Fruit fly (Drosophila melanogaster) whole organism, embryonic: ENCODE results near the gene CG31898.

Experiments
- Asciz ChIP-seq: fragments of 200-800 bp; sonication (Bioruptor generic); optimal IDR thresholded peaks from 2 replicates; lab custom pipeline; 2017; ENCODE audit warnings: missing biosample characterization, mild to moderate bottlenecking, missing genetic modification characterization, missing genetic modification reagents
- Atf-2 ChIP-seq: fragments of 200-800 bp; sonication (Bioruptor generic); optimal IDR thresholded peaks from 2 replicates; lab custom pipeline; 2016; ENCODE audit warnings: missing biosample characterization, missing genetic modification characterization
- BEAF-32 ChIP-seq: fragments of 200-800 bp; sonication (Bioruptor generic); optimal IDR thresholded peaks from 3 replicates; lab custom pipeline; 2017; ENCODE audit warnings: missing biosample characterization, missing genetic modification characterization, mild to moderate bottlenecking, moderate library complexity, missing genetic modification reagents
- Bdp1 ChIP-seq: fragments of 200-800 bp; sonication (Bioruptor generic); optimal IDR thresholded peaks from 3 replicates; lab custom pipeline; 2016; ENCODE audit warnings: missing biosample characterization, missing genetic modification characterization
- Bteb2 ChIP-seq: fragments of 200-800 bp; sonication (Bioruptor generic); optimal IDR thresholded peaks from 2 replicates; lab custom pipeline; 2016; ENCODE audit warnings: missing biosample characterization, missing genetic modification characterization
- CG10543 ChIP-seq: fragments of 200-800 bp; sonication (Bioruptor generic); optimal IDR thresholded peaks from 3 replicates; lab custom pipeline; 2017; ENCODE audit warnings: missing biosample characterization, mild to moderate bottlenecking, missing genetic modification characterization, moderate library complexity
- CG13296 ChIP-seq: fragments of 200-800 bp; sonication (Bioruptor generic); optimal IDR thresholded peaks from 3 replicates; lab custom pipeline; 2018; ENCODE audit warnings: missing biosample characterization, mild to moderate bottlenecking, missing genetic modification characterization
- CG13775 ChIP-seq: fragments of 200-800 bp; sonication (Bioruptor generic); optimal IDR thresholded peaks from 3 replicates; lab custom pipeline; 2017; ENCODE audit warnings: missing biosample characterization, mild to moderate bottlenecking, missing genetic modification characterization
- CG13894 ChIP-seq: fragments of 200-800 bp; sonication (Bioruptor generic); optimal IDR thresholded peaks from 3 replicates; lab custom pipeline; 2018; ENCODE audit warnings: missing biosample characterization, mild to moderate bottlenecking, missing genetic modification characterization, moderate library complexity
- CG14441 ChIP-seq: fragments of 200-800 bp; sonication (Bioruptor generic); IDR thresholded peaks from 2 replicates; pipeline ENCODE4 v1.3.6; 2022; ENCODE audit warnings: missing biosample characterization, missing genetic modification characterization
- CG14710 ChIP-seq: fragments of 200-800 bp; sonication (Bioruptor generic); optimal IDR thresholded peaks from 3 replicates; lab custom pipeline; 2019; ENCODE audit warnings: missing biosample characterization, mild to moderate bottlenecking, missing genetic modification characterization, moderate library complexity
- CG17385 ChIP-seq: fragments of 200-800 bp; sonication (Bioruptor generic); optimal IDR thresholded peaks from 3 replicates; lab custom pipeline; 2018; ENCODE audit warnings: missing biosample characterization, mild to moderate bottlenecking, missing genetic modification characterization
- CG18764 ChIP-seq: fragments of 200-800 bp; sonication (Bioruptor generic); optimal IDR thresholded peaks from 3 replicates; lab custom pipeline; 2016; ENCODE audit warnings: missing biosample characterization, missing genetic modification characterization
- CG4424 ChIP-seq: fragments of 200-800 bp; sonication (Bioruptor generic); optimal IDR thresholded peaks from 3 replicates; lab custom pipeline; 2016; ENCODE audit warnings: missing biosample characterization, missing genetic modification characterization
- CG6689 ChIP-seq: fragments of 200-800 bp; sonication (Bioruptor generic); IDR thresholded peaks from 2 replicates; pipeline ENCODE4 v1.3.6; 2022; ENCODE audit warnings: missing biosample characterization, missing genetic modification characterization
- CG7357 ChIP-seq: fragments of 200-800 bp; sonication (Bioruptor generic); IDR thresholded peaks from 3 replicates; pipeline ENCODE4 v1.3.6; 2022; ENCODE audit warnings: missing biosample characterization, missing genetic modification characterization
- CG8290 ChIP-seq, 3 experiments: fragments of 200-800 bp; sonication (Bioruptor generic); optimal IDR thresholded peaks; 2 replicates each; lab custom pipeline; 2016 to 2019; ENCODE audit warnings: missing biosample characterization in 3 of 3, missing genetic modification characterization in 3 of 3, mild to moderate bottlenecking in 2 of 3, moderate library complexity in 1 of 3
- CG8924 ChIP-seq: fragments of 200-800 bp; optimal IDR thresholded peaks from 3 replicates; lab custom pipeline; 2019; ENCODE audit warnings: missing biosample characterization, mild to moderate bottlenecking, missing genetic modification characterization, moderate library complexity
- CG9215 ChIP-seq: fragments of 200-800 bp; sonication (Bioruptor generic); IDR thresholded peaks from 2 replicates; pipeline ENCODE4 v1.3.6; 2022; ENCODE audit warnings: missing biosample characterization, missing genetic modification characterization
- CTCF ChIP-seq: fragments of 200-800 bp; sonication (Bioruptor generic); optimal IDR thresholded peaks from 2 replicates; lab custom pipeline; 2017; ENCODE audit warnings: missing biosample characterization, mild to moderate bottlenecking, missing genetic modification characterization, moderate library complexity
- CoRest ChIP-seq: fragments of 200-800 bp; sonication (Bioruptor generic); optimal IDR thresholded peaks from 3 replicates; lab custom pipeline; 2018; ENCODE audit warnings: missing biosample characterization, mild to moderate bottlenecking, missing genetic modification characterization, moderate library complexity
- CrebB ChIP-seq: fragments of 200-800 bp; sonication (Bioruptor generic); optimal IDR thresholded peaks from 3 replicates; lab custom pipeline; 2018; ENCODE audit warnings: missing biosample characterization, mild to moderate bottlenecking, missing genetic modification characterization
- Dbx ChIP-seq: fragments of 200-800 bp; sonication (Bioruptor generic); IDR thresholded peaks from 3 replicates; pipeline ENCODE4 v1.3.6; 2022; ENCODE audit warnings: missing biosample characterization, missing genetic modification characterization
- Deaf1 ChIP-seq: fragments of 200-800 bp; optimal IDR thresholded peaks from 3 replicates; lab custom pipeline; 2019; ENCODE audit warnings: missing biosample characterization, mild to moderate bottlenecking, missing genetic modification characterization, moderate library complexity
- Drgx ChIP-seq: fragments of 200-800 bp; sonication (Bioruptor generic); IDR thresholded peaks from 2 replicates; pipeline ENCODE4 v1.3.6; 2022; ENCODE audit warnings: missing biosample characterization, missing genetic modification characterization
- Fer2 ChIP-seq: fragments of 200-800 bp; sonication (Bioruptor generic); optimal IDR thresholded peaks from 2 replicates; lab custom pipeline; 2018; ENCODE audit warnings: missing biosample characterization, mild to moderate bottlenecking, missing genetic modification characterization, moderate library complexity
- Mes4 ChIP-seq: fragments of 200-800 bp; sonication (Bioruptor generic); optimal IDR thresholded peaks from 2 replicates; lab custom pipeline; 2016; ENCODE audit warnings: missing biosample characterization, missing genetic modification characterization
- Scr ChIP-seq: fragments of 200-800 bp; sonication (Bioruptor generic); IDR thresholded peaks from 2 replicates; pipeline ENCODE4 v1.3.6; 2022; ENCODE audit warnings: missing biosample characterization, missing genetic modification characterization; ENCODE audit not compliant: partially characterized antibody
- Xbp1 ChIP-seq: fragments of 200-800 bp; sonication (Bioruptor generic); optimal IDR thresholded peaks from 3 replicates; lab custom pipeline; 2016; ENCODE audit warnings: missing biosample characterization, mild to moderate bottlenecking, missing genetic modification characterization
- bcd ChIP-seq: fragments of 200-800 bp; sonication (Bioruptor generic); optimal IDR thresholded peaks from 2 replicates; lab custom pipeline; 2017; ENCODE audit warnings: missing biosample characterization, mild to moderate bottlenecking, missing genetic modification characterization
- cad ChIP-seq: fragments of >200 bp; optimal IDR thresholded peaks from 2 replicates; lab custom pipeline; 2017; ENCODE audit warnings: missing biosample characterization, missing genetic modification characterization
- chn ChIP-seq: fragments of 200-800 bp; sonication (Bioruptor generic); optimal IDR thresholded peaks from 2 replicates; lab custom pipeline; 2016; ENCODE audit warnings: missing biosample characterization, missing genetic modification characterization
- ci ChIP-seq: fragments of 200-800 bp; sonication (Bioruptor generic); IDR thresholded peaks from 3 replicates; pipeline ENCODE4 v1.3.6; 2022; ENCODE audit warnings: missing biosample characterization, missing genetic modification characterization
- danr ChIP-seq: fragments of 200-800 bp; sonication (Bioruptor generic); IDR thresholded peaks from 2 replicates; pipeline ENCODE4 v1.3.6; 2022; ENCODE audit warnings: missing biosample characterization, missing genetic modification characterization
- disco-r ChIP-seq: fragments of 200-800 bp; sonication (Bioruptor generic); optimal IDR thresholded peaks from 2 replicates; lab custom pipeline; 2016; ENCODE audit warnings: missing biosample characterization, missing genetic modification characterization
- grau ChIP-seq: fragments of 200-800 bp; optimal IDR thresholded peaks from 3 replicates; lab custom pipeline; 2019; ENCODE audit warnings: missing biosample characterization, mild to moderate bottlenecking, missing genetic modification characterization, moderate library complexity
- gro ChIP-seq: fragments of 200-800 bp; sonication (Bioruptor generic); optimal IDR thresholded peaks from 2 replicates; lab custom pipeline; 2016; ENCODE audit warnings: missing biosample characterization, missing genetic modification characterization
- gsb-n ChIP-seq: fragments of 200-800 bp; sonication (Bioruptor generic); optimal IDR thresholded peaks from 3 replicates; lab custom pipeline; 2018; ENCODE audit warnings: missing biosample characterization, mild to moderate bottlenecking, missing genetic modification characterization
- ham ChIP-seq: fragments of 200-800 bp; sonication (Bioruptor generic); IDR thresholded peaks from 2 replicates; pipeline ENCODE4 v1.3.6; 2022; ENCODE audit warnings: missing biosample characterization, missing genetic modification characterization
- lola ChIP-seq, 3 experiments: fragments of >200 bp in 2 of 3; fragments of 200-800 bp in 1 of 3; sonication (Bioruptor generic) in 1 of 3; optimal IDR thresholded peaks; 2 replicates each; lab custom pipeline; 2017 to 2019; ENCODE audit warnings: missing biosample characterization in 3 of 3, missing genetic modification characterization in 3 of 3, mild to moderate bottlenecking in 1 of 3, moderate library complexity in 1 of 3
- nmo ChIP-seq: fragments of 200-800 bp; sonication (Bioruptor generic); optimal IDR thresholded peaks from 2 replicates; lab custom pipeline; 2018; ENCODE audit warnings: missing biosample characterization, mild to moderate bottlenecking, missing genetic modification characterization, moderate library complexity
- pzg ChIP-seq: fragments of 200-800 bp; sonication (Bioruptor generic); optimal IDR thresholded peaks from 3 replicates; lab custom pipeline; 2018; ENCODE audit warnings: missing biosample characterization, mild to moderate bottlenecking, missing genetic modification characterization, moderate library complexity
- sisA ChIP-seq: fragments of 200-800 bp; sonication (Bioruptor generic); IDR thresholded peaks from 2 replicates; pipeline ENCODE4 v1.3.6; 2022; ENCODE audit warnings: missing biosample characterization, missing genetic modification characterization
- sna ChIP-seq: fragments of 200-800 bp; sonication (Bioruptor generic); IDR thresholded peaks from 2 replicates; pipeline ENCODE4 v1.3.6; 2022; ENCODE audit warnings: missing biosample characterization, missing genetic modification characterization; ENCODE audit not compliant: partially characterized antibody
- sqz ChIP-seq: fragments of 200-800 bp; sonication (Bioruptor generic); optimal IDR thresholded peaks from 3 replicates; lab custom pipeline; 2018; ENCODE audit warnings: missing biosample characterization, mild to moderate bottlenecking, missing genetic modification characterization
- stwl ChIP-seq: fragments of 200-800 bp; sonication (Bioruptor generic); optimal IDR thresholded peaks from 3 replicates; lab custom pipeline; 2018; ENCODE audit warnings: missing biosample characterization, mild to moderate bottlenecking, missing genetic modification characterization, moderate library complexity
- zen ChIP-seq: fragments of 200-800 bp; sonication (Bioruptor generic); optimal IDR thresholded peaks from 3 replicates; lab custom pipeline; 2018; ENCODE audit warnings: missing biosample characterization, mild to moderate bottlenecking, missing genetic modification characterization, moderate library complexity
- zen2 ChIP-seq: fragments of 200-800 bp; sonication (Bioruptor generic); IDR thresholded peaks from 3 replicates; pipeline ENCODE4 v1.3.6; 2022; ENCODE audit warnings: missing biosample characterization, missing genetic modification characterization; ENCODE audit not compliant: partially characterized antibody

The CG31898 gene

dm6 chr2L:8364006-8364956, 35.9 kb upstream of the CG31898 start, which contains the start of the genes RpS13 and CSN8 (continued):
- TF ChIP-seq CG7357 (GFP tag; lab: Robert Waterston, UW) (0 out of 3 replicates have a peak, but pooled peaks have one; percentile 11), chn (GFP tag; lab: Kevin White, UChicago) (no peak), CG8924 (tag; lab: Kevin White, UChicago) (peak; percentile 38), Scr (GFP tag; lab: Robert Waterston, UW) (peak; percentile 98), stwl (tag; lab: Kevin White, UChicago) (peak; percentile 85), CG13775 (GFP tag; lab: Kevin White, UChicago) (peak; percentile 27), CG13296 (GFP tag; lab: Kevin White, UChicago) (peak; percentile 38), gro (GFP tag; lab: Kevin White, UChicago) (peak; percentile 29), grau (tag; lab: Kevin White, UChicago) (peak; percentile 7), ci (0 out of 3 replicates have a peak, but pooled peaks have one; percentile 15), CG18764 (GFP tag; lab: Kevin White, UChicago) (no peak), sna (peak; percentile 95), Fer2 (tag; lab: Kevin White, UChicago) (no peak), CoRest (tag; lab: Kevin White, UChicago) (peak; percentile 17), CG10543 (GFP tag; lab: Kevin White, UChicago) (no peak), sqz (peak; percentile 28), sisA (no peak), CrebB (tag; lab: Kevin White, UChicago) (no peak), Mes4 (GFP tag; lab: Kevin White, UChicago) (peak; percentile 26), pzg (GFP tag; lab: Kevin White, UChicago) (peak; percentile 90), CG9215 (no peak), Xbp1 (no peak), CG6689 (no peak), Asciz (peak; percentile 37), CG8290 (GFP tag; optimal IDR thresholded peaks at IDR 0.05; lab: Kevin White, UChicago) (no peak), CG8290 (tag; optimal IDR thresholded peaks at IDR 0.05; lab: Kevin White, UChicago) (peak in 1 of 2 experiments; percentile 36), Bdp1 (no peak), zen2 (GFP tag; lab: Robert Waterston, UW) (peak; percentile 87; the same call in 2 of the 3 replicates), Atf-2 (GFP tag; lab: Kevin White, UChicago) (no peak), disco-r (GFP tag; lab: Kevin White, UChicago) (no peak), Deaf1 (no peak), CTCF (peak; percentile 7), Dbx (peak; percentile 23; the same call in 2 of the 3 replicates), CG4424 (GFP tag; lab: Kevin White, UChicago) (no peak), lola (GFP tag; optimal IDR thresholded peaks at IDR 0.05; lab: Kevin White, UChicago) (peak in 1 of 3 experiments; percentile 6), CG13894 (peak; percentile 47), gsb-n (tag; lab: Kevin White, UChicago) (no peak), danr (GFP tag; lab: Robert Waterston, UW) (no peak), Bteb2 (GFP tag; lab: Kevin White, UChicago) (no peak), cad (GFP tag; lab: Kevin White, UChicago) (no peak), ham (no peak), CG14710 (tag; lab: Kevin White, UChicago) (peak; percentile 75), Drgx (peak; percentile 16; the same call in 1 of the 2 replicates), CG17385 (GFP tag; lab: Kevin White, UChicago) (peak; percentile 29), nmo (GFP tag; lab: Kevin White, UChicago) (peak; percentile 67), CG14441 (no peak), bcd (GFP tag; lab: Kevin White, UChicago) (peak; percentile 11), BEAF-32 (GFP tag; lab: Kevin White, UChicago) (peak; percentile 96), zen (tag; lab: Kevin White, UChicago) (peak; percentile 36)
